Worm (Caenorhabditis elegans) whole organism, early embryonic: ENCODE measurements around the gene Y71H2AM.11.

Source experiments
- ama-1 ChIP-seq: fragments of 150-350 bp; optimal IDR thresholded peaks from 2 replicates; lab custom pipeline; 2014
- ets-7 ChIP-seq: sonication (generic microtip); optimal IDR thresholded peaks from 2 replicates; lab custom pipeline; 2016; ENCODE audit warnings: missing genotype, missing genetic modification characterization, missing compliant biosample characterization
- flt-1 ChIP-seq: fragments of 200-800 bp; sonication (Bioruptor generic); IDR thresholded peaks from 2 replicates; pipeline ENCODE4 v1.3.6; 2022; ENCODE audit warnings: missing genetic modification characterization, missing compliant biosample characterization

- TF ChIP-seq ets-7 (tag; lab: Kevin White, UChicago), result no peak
- no peak for TF ChIP-seq flt-1
- TF ChIP-seq ama-1 (lab: Kevin White, UChicago), result no peak
These were observed at the start of gene Y71H2AM.11 for ce11 chrIII:2724992-2725220.
